Worm (Caenorhabditis elegans) whole organism, L2 larva: ENCODE data around the gene nstp-10.

Source experiments
- R02D3.7 ChIP-seq: fragments of 150-350 bp; optimal IDR thresholded peaks from 2 replicates; lab custom pipeline; 2014; ENCODE audit warnings: missing biosample characterization, missing genetic modification characterization
- dmd-4 ChIP-seq: sonication (generic microtip); optimal IDR thresholded peaks from 2 replicates; lab custom pipeline; 2017; ENCODE audit warnings: missing biosample characterization, missing genetic modification characterization
- egl-27 ChIP-seq: sonication (generic microtip); optimal IDR thresholded peaks from 3 replicates; lab custom pipeline; 2017; ENCODE audit warnings: missing biosample characterization, missing genetic modification reagents, missing genetic modification characterization
- unc-62 ChIP-seq: fragments of 150-350 bp; optimal IDR thresholded peaks from 2 replicates; lab custom pipeline; 2014; ENCODE audit warnings: missing biosample characterization, missing genetic modification reagents, missing genetic modification characterization

- TF ChIP-seq egl-27 (tag; lab: Kevin White, UChicago) = no peak
- TF ChIP-seq dmd-4 = no peak
- TF ChIP-seq R02D3.7 = no peak
- TF ChIP-seq unc-62 (GFP tag; lab: Kevin White, UChicago) = no peak
Measured at ce11 chrV:9571056-9571455, 21.4 kb upstream of the nstp-10 start.
